Worm (Caenorhabditis elegans) whole organism, young adult: ENCODE measurements around the gene srd-38.

ENCODE experiments used
- B0019.2 ChIP-seq: fragments of 200-800 bp; sonication (Bioruptor generic); conservative IDR thresholded peaks from 2 replicates; pipeline ENCODE4 v1.3.6; 2022; ENCODE audit warnings: missing genetic modification reagents, missing genetic modification characterization, missing compliant biosample characterization
- B0035.1 ChIP-seq: sonication (generic microtip); optimal IDR thresholded peaks from 2 replicates; lab custom pipeline; 2016; ENCODE audit warnings: missing genetic modification characterization, mild to moderate bottlenecking, missing compliant biosample characterization, missing genotype, missing genetic modification reagents
- B0261.1 ChIP-seq: sonication (generic microtip); optimal IDR thresholded peaks from 2 replicates; lab custom pipeline; 2016; ENCODE audit warnings: mild to moderate bottlenecking, missing genetic modification characterization, moderate library complexity, missing compliant biosample characterization
- B0336.3 ChIP-seq: fragments of 200-800 bp; sonication (Bioruptor generic); IDR thresholded peaks from 2 replicates; pipeline ENCODE4 v1.3.6; 2022; ENCODE audit warnings: missing genetic modification characterization, missing compliant biosample characterization
- C17E4.6 ChIP-seq: fragments of 200-800 bp; sonication (Bioruptor generic); IDR thresholded peaks from 2 replicates; pipeline ENCODE4 v1.3.6; 2022; ENCODE audit warnings: missing genetic modification reagents, missing genetic modification characterization, missing compliant biosample characterization
- F10E7.11 ChIP-seq: sonication (generic microtip); optimal IDR thresholded peaks from 2 replicates; lab custom pipeline; 2017; ENCODE audit warnings: mild to moderate bottlenecking, missing genetic modification characterization, moderate library complexity, missing compliant biosample characterization
- F23B12.7 ChIP-seq: sonication (generic microtip); optimal IDR thresholded peaks from 2 replicates; lab custom pipeline; 2017; ENCODE audit warnings: missing genetic modification characterization, mild to moderate bottlenecking, missing compliant biosample characterization, antibody characterized with exemption, moderate library complexity; ENCODE audit not compliant: insufficient read depth
- F57A8.1 ChIP-seq: fragments of 200-800 bp; sonication (Bioruptor generic); optimal IDR thresholded peaks from 2 replicates; lab custom pipeline; 2018; ENCODE audit warnings: mild to moderate bottlenecking, missing genetic modification characterization, moderate library complexity, missing compliant biosample characterization
- T26A5.8 ChIP-seq: sonication (generic microtip); optimal IDR thresholded peaks from 2 replicates; lab custom pipeline; 2016; ENCODE audit warnings: missing genetic modification characterization, missing compliant biosample characterization
- Y95B8A.8 ChIP-seq: fragments of 200-800 bp; sonication (Bioruptor generic); IDR thresholded peaks from 2 replicates; pipeline ENCODE4 v1.3.6; 2022; ENCODE audit warnings: missing genetic modification reagents, missing genetic modification characterization, missing compliant biosample characterization
- ZK185.1 ChIP-seq: sonication (generic microtip); optimal IDR thresholded peaks from 2 replicates; lab custom pipeline; 2016; ENCODE audit warnings: mild to moderate bottlenecking, missing genetic modification characterization, missing compliant biosample characterization; ENCODE audit not compliant: poor library complexity, severe bottlenecking
- aptf-3 ChIP-seq: fragments of 200-800 bp; sonication (Bioruptor generic); IDR thresholded peaks from 2 replicates; pipeline ENCODE4 v1.3.6; 2022; ENCODE audit warnings: missing genetic modification characterization, missing compliant biosample characterization
- attf-3 ChIP-seq: fragments of 200-800 bp; sonication (Bioruptor generic); conservative IDR thresholded peaks from 2 replicates; pipeline ENCODE4 v1.3.6; 2022; ENCODE audit warnings: missing genetic modification reagents, missing genetic modification characterization, missing compliant biosample characterization
- attf-6 ChIP-seq: fragments of 200-800 bp; sonication (Bioruptor generic); IDR thresholded peaks from 2 replicates; pipeline ENCODE4 v1.3.6; 2022; ENCODE audit warnings: missing genetic modification reagents, missing genetic modification characterization, missing compliant biosample characterization
- ceh-79 ChIP-seq: sonication (generic microtip); optimal IDR thresholded peaks from 2 replicates; lab custom pipeline; 2017; ENCODE audit warnings: mild to moderate bottlenecking, missing genetic modification characterization, missing compliant biosample characterization
- dpff-1 ChIP-seq: sonication (generic microtip); optimal IDR thresholded peaks from 2 replicates; lab custom pipeline; 2017; ENCODE audit warnings: mild to moderate bottlenecking, missing genetic modification characterization, missing compliant biosample characterization
- egl-18 ChIP-seq: fragments of 200-800 bp; sonication (Bioruptor generic); IDR thresholded peaks from 2 replicates; pipeline ENCODE4 v1.3.6; 2022; ENCODE audit warnings: missing genetic modification reagents, missing genetic modification characterization, missing compliant biosample characterization
- ekl-4 ChIP-seq: fragments of 200-800 bp; sonication (Bioruptor generic); IDR thresholded peaks from 2 replicates; pipeline ENCODE4 v1.3.6; 2022; ENCODE audit warnings: missing genetic modification reagents, missing genetic modification characterization, missing compliant biosample characterization
- ets-4 ChIP-seq: fragments of 200-800 bp; sonication (Bioruptor generic); optimal IDR thresholded peaks from 2 replicates; lab custom pipeline; 2018; ENCODE audit warnings: mild to moderate bottlenecking, missing genetic modification characterization, missing compliant biosample characterization
- hlh-12 ChIP-seq: sonication (generic microtip); optimal IDR thresholded peaks from 2 replicates; lab custom pipeline; 2016; ENCODE audit warnings: missing genetic modification characterization, missing compliant biosample characterization
- let-607 ChIP-seq, 2 experiments: fragments of 200-800 bp in 1 of 2; sonication (Bioruptor generic) in 1 of 2; sonication (generic microtip) in 1 of 2; optimal IDR thresholded peaks; 2 replicates each; lab custom pipeline; 2016 to 2018; ENCODE audit warnings: mild to moderate bottlenecking in 2 of 2, missing compliant biosample characterization in 2 of 2, missing genetic modification characterization in 2 of 2, moderate library complexity in 2 of 2, missing genotype in 1 of 2
- lin-26 ChIP-seq: fragments of 200-800 bp; sonication (Bioruptor generic); IDR thresholded peaks from 2 replicates; pipeline ENCODE4 v1.3.6; 2022; ENCODE audit warnings: missing genetic modification reagents, missing genetic modification characterization, missing compliant biosample characterization
- lin-35 ChIP-seq, 3 experiments: fragments of 150-350 bp in 2 of 3; sonication (generic microtip) in 1 of 3; optimal IDR thresholded peaks; 2 replicates each; lab custom pipeline; 2014 to 2018; ENCODE audit warnings: missing biosample characterization in 3 of 3, missing genetic modification characterization in 3 of 3, missing genetic modification reagents in 3 of 3
- lir-1 ChIP-seq: fragments of 200-800 bp; sonication (Bioruptor generic); conservative IDR thresholded peaks from 2 replicates; pipeline ENCODE4 v1.3.6; 2022; ENCODE audit warnings: missing genetic modification reagents, missing genetic modification characterization, missing compliant biosample characterization
- madf-3 ChIP-seq: fragments of 200-800 bp; sonication (Bioruptor generic); IDR thresholded peaks from 2 replicates; pipeline ENCODE4 v1.3.6; 2022; ENCODE audit warnings: missing genetic modification reagents, missing genetic modification characterization, missing compliant biosample characterization
- madf-8 ChIP-seq: fragments of 200-800 bp; sonication (Bioruptor generic); conservative IDR thresholded peaks from 2 replicates; pipeline ENCODE4 v1.3.6; 2022; ENCODE audit warnings: missing genetic modification reagents, missing genetic modification characterization, missing compliant biosample characterization
- mel-28 ChIP-seq: sonication (generic microtip); optimal IDR thresholded peaks from 2 replicates; lab custom pipeline; 2016; ENCODE audit warnings: borderline replicate concordance, mild to moderate bottlenecking, missing genetic modification characterization, missing compliant biosample characterization
- mxl-1 ChIP-seq: sonication (generic microtip); optimal IDR thresholded peaks from 2 replicates; lab custom pipeline; 2016; ENCODE audit warnings: missing genetic modification characterization, missing compliant biosample characterization
- nhr-179 ChIP-seq: sonication (generic microtip); optimal IDR thresholded peaks from 2 replicates; lab custom pipeline; 2016; ENCODE audit warnings: mild to moderate bottlenecking, missing genetic modification characterization, missing compliant biosample characterization
- nhr-27 ChIP-seq: fragments of 200-800 bp; sonication (Bioruptor generic); optimal IDR thresholded peaks from 2 replicates; lab custom pipeline; 2018; ENCODE audit warnings: mild to moderate bottlenecking, missing genetic modification characterization, moderate library complexity, missing compliant biosample characterization
- nhr-80 ChIP-seq: sonication (generic microtip); optimal IDR thresholded peaks from 2 replicates; lab custom pipeline; 2016; ENCODE audit warnings: missing genetic modification characterization, missing compliant biosample characterization
- pbrm-1 ChIP-seq: fragments of 200-800 bp; sonication (Bioruptor generic); IDR thresholded peaks from 2 replicates; pipeline ENCODE4 v1.3.6; 2022; ENCODE audit warnings: missing genetic modification reagents, missing genetic modification characterization, missing compliant biosample characterization
- rec-8 ChIP-seq, 2 experiments: sonication (generic microtip); optimal IDR thresholded peaks; 2 replicates each; lab custom pipeline; 2016; ENCODE audit warnings: mild to moderate bottlenecking in 2 of 2, missing genetic modification characterization in 2 of 2, missing genetic modification reagents in 2 of 2, missing genotype in 2 of 2, missing biosample characterization in 1 of 2, missing compliant biosample characterization in 1 of 2, moderate library complexity in 1 of 2
- repo-1 ChIP-seq: sonication (generic microtip); optimal IDR thresholded peaks from 2 replicates; lab custom pipeline; 2017; ENCODE audit warnings: mild to moderate bottlenecking, missing genetic modification characterization, missing compliant biosample characterization
- sdz-38 ChIP-seq: sonication (generic microtip); optimal IDR thresholded peaks from 2 replicates; lab custom pipeline; 2016; ENCODE audit warnings: missing genotype, missing genetic modification characterization, missing compliant biosample characterization
- sea-2 ChIP-seq: fragments of 200-800 bp; sonication (Bioruptor generic); IDR thresholded peaks from 2 replicates; pipeline ENCODE4 v1.3.6; 2022; ENCODE audit warnings: missing genetic modification characterization, missing compliant biosample characterization
- snpc-1.3 ChIP-seq: sonication (generic microtip); optimal IDR thresholded peaks from 2 replicates; lab custom pipeline; 2017; ENCODE audit warnings: missing genetic modification characterization, mild to moderate bottlenecking, missing compliant biosample characterization, antibody characterized with exemption, moderate library complexity, missing genotype, missing genetic modification reagents; ENCODE audit not compliant: insufficient read depth
- snpc-3.4 ChIP-seq: sonication (generic microtip); optimal IDR thresholded peaks from 2 replicates; lab custom pipeline; 2017; ENCODE audit warnings: missing genetic modification characterization, mild to moderate bottlenecking, missing compliant biosample characterization, antibody characterized with exemption, moderate library complexity, missing genotype, missing genetic modification reagents
- snpc-4 ChIP-seq, 5 experiments: fragments of 150-350 bp in 1 of 5; sonication (generic microtip) in 4 of 5; optimal IDR thresholded peaks; 2 replicates each; lab custom pipeline; 2014 to 2018; ENCODE audit warnings: missing genetic modification characterization in 5 of 5, missing biosample characterization in 3 of 5, antibody characterized with exemption in 2 of 5, mild to moderate bottlenecking in 2 of 5, missing compliant biosample characterization in 2 of 5, missing genotype in 2 of 5, moderate library complexity in 2 of 5, missing genetic modification reagents in 1 of 5
- somi-1 ChIP-seq: fragments of 200-800 bp; sonication (Bioruptor generic); optimal IDR thresholded peaks from 2 replicates; lab custom pipeline; 2018; ENCODE audit warnings: mild to moderate bottlenecking, missing genetic modification characterization, missing compliant biosample characterization
- sptf-2 ChIP-seq: fragments of 200-800 bp; sonication (Bioruptor generic); optimal IDR thresholded peaks from 2 replicates; lab custom pipeline; 2018; ENCODE audit warnings: mild to moderate bottlenecking, missing genetic modification characterization, missing compliant biosample characterization
- tbp1 ChIP-seq: fragments of 200-800 bp; sonication (Bioruptor generic); optimal IDR thresholded peaks from 2 replicates; lab custom pipeline; 2018; ENCODE audit warnings: mild to moderate bottlenecking, missing genetic modification characterization, missing compliant biosample characterization
- ztf-18 ChIP-seq: sonication (generic microtip); optimal IDR thresholded peaks from 2 replicates; lab custom pipeline; 2016; ENCODE audit warnings: missing genotype, mild to moderate bottlenecking, missing genetic modification characterization, missing compliant biosample characterization
- ztf-22 ChIP-seq: fragments of 200-800 bp; sonication (Bioruptor generic); optimal IDR thresholded peaks from 2 replicates; lab custom pipeline; 2018; ENCODE audit warnings: mild to moderate bottlenecking, missing genetic modification characterization, moderate library complexity, missing compliant biosample characterization
- ztf-26 ChIP-seq: sonication (generic microtip); optimal IDR thresholded peaks from 2 replicates; lab custom pipeline; 2017; ENCODE audit warnings: missing genetic modification characterization, missing compliant biosample characterization
- ztf-6 ChIP-seq: fragments of 200-800 bp; sonication (Bioruptor generic); IDR thresholded peaks from 2 replicates; pipeline ENCODE4 v1.3.6; 2022; ENCODE audit warnings: missing genetic modification reagents, missing genetic modification characterization, missing compliant biosample characterization

srd-38 gene

ce11 chrX:13306869-13307446, 15.4 kb downstream of the srd-38 start (continued):
- TF ChIP-seq madf-3 (GFP tag; lab: Robert Waterston, UW) (no peak; the same call in 1 of the 2 replicates), dpff-1 (tag; lab: Kevin White, UChicago) (peak; percentile 32), B0336.3 (GFP tag; lab: Robert Waterston, UW) (no peak; the same call in 1 of the 2 replicates), lin-35 (GFP tag; optimal IDR thresholded peaks at IDR 0.05; lab: Kevin White, UChicago) (peak in 2 of 3 experiments; percentile 1 to 83), sptf-2 (peak; percentile 90), aptf-3 (no peak), rec-8 (tag; optimal IDR thresholded peaks at IDR 0.05; lab: Kevin White, UChicago) (peak; percentile 91 to 94), tbp1 (GFP tag; lab: Kevin White, UChicago) (peak; percentile 99), ztf-22 (GFP tag; lab: Kevin White, UChicago) (peak; percentile 68), somi-1 (GFP tag; lab: Kevin White, UChicago) (peak; percentile 83), madf-8 (0 out of 2 replicates have a peak, but pooled peaks have one; percentile 17), Y95B8A.8 (GFP tag; lab: Robert Waterston, UW) (peak; percentile 79), F57A8.1 (GFP tag; lab: Kevin White, UChicago) (peak; percentile 82), ekl-4 (peak; percentile 87), hlh-12 (tag; lab: Kevin White, UChicago) (peak; percentile 89), nhr-27 (tag; lab: Kevin White, UChicago) (peak; percentile 86), let-607 (tag; optimal IDR thresholded peaks at IDR 0.05; lab: Kevin White, UChicago) (peak; percentile 56 to 71), F10E7.11 (tag; lab: Kevin White, UChicago) (peak; percentile 91), repo-1 (tag; lab: Kevin White, UChicago) (no peak), B0019.2 (GFP tag; lab: Robert Waterston, UW) (peak; percentile 52; the same call in 1 of the 2 replicates), C17E4.6 (GFP tag; lab: Robert Waterston, UW) (0 out of 2 replicates have a peak, but pooled peaks have one; percentile 67), snpc-4 (GFP tag; optimal IDR thresholded peaks at IDR 0.05; lab: Kevin White, UChicago) (peak; percentile 86), snpc-4 (tag; optimal IDR thresholded peaks at IDR 0.05; lab: Kevin White, UChicago) (peak in 3 of 4 experiments; percentile 60 to 84 (median 80)), ztf-6 (GFP tag; lab: Robert Waterston, UW) (no peak), mel-28 (tag; lab: Kevin White, UChicago) (peak; percentile 42), pbrm-1 (GFP tag; lab: Robert Waterston, UW) (peak; percentile 89), nhr-179 (tag; lab: Kevin White, UChicago) (peak; percentile 55), ZK185.1 (tag; lab: Kevin White, UChicago) (peak; percentile 94), sdz-38 (tag; lab: Kevin White, UChicago) (no peak), F23B12.7 (tag; lab: Kevin White, UChicago) (peak; percentile 91), B0035.1 (peak; percentile 89), ets-4 (GFP tag; lab: Kevin White, UChicago) (peak; percentile 63), mxl-1 (tag; lab: Kevin White, UChicago) (peak; percentile 93), ztf-18 (tag; lab: Kevin White, UChicago) (peak; percentile 77), B0261.1 (tag; lab: Kevin White, UChicago) (peak; percentile 98), lir-1 (GFP tag; lab: Robert Waterston, UW) (no peak), T26A5.8 (tag; lab: Kevin White, UChicago) (peak; percentile 73), snpc-3.4 (tag; lab: Kevin White, UChicago) (peak; percentile 93), sea-2 (GFP tag; lab: Robert Waterston, UW) (no peak), ceh-79 (tag; lab: Kevin White, UChicago) (peak; percentile 95), egl-18 (GFP tag; lab: Robert Waterston, UW) (peak; percentile 79; the same call in 1 of the 2 replicates), attf-6 (peak; percentile 65), lin-26 (peak; percentile 97), snpc-1.3 (tag; lab: Kevin White, UChicago) (peak; percentile 91), nhr-80 (tag; lab: Kevin White, UChicago) (peak; percentile 43), attf-3 (peak; percentile 61; the same call in 1 of the 2 replicates), ztf-26 (tag; lab: Kevin White, UChicago) (peak; percentile 81)
